Worm (Caenorhabditis elegans) whole organism, L3 larva: Measurements from ENCODE around the gene cpi-1.

Source experiments
- R02D3.7 ChIP-seq: fragments of 150-350 bp; optimal IDR thresholded peaks from 2 replicates; lab custom pipeline; 2014; ENCODE audit warnings: missing biosample characterization, missing genetic modification characterization
- ZK546.5 ChIP-seq: sonication (generic microtip); optimal IDR thresholded peaks from 2 replicates; lab custom pipeline; 2017; ENCODE audit warnings: missing biosample characterization, missing genetic modification characterization
- ama-1 ChIP-seq: fragments of 150-350 bp; optimal IDR thresholded peaks from 2 replicates; lab custom pipeline; 2018
- ceh-82 ChIP-seq: fragments of 150-350 bp; optimal IDR thresholded peaks from 2 replicates; lab custom pipeline; 2014; ENCODE audit warnings: missing biosample characterization, missing genetic modification characterization
- daf-12 ChIP-seq: fragments of 150-350 bp; optimal IDR thresholded peaks from 2 replicates; lab custom pipeline; 2014; ENCODE audit warnings: missing biosample characterization, missing genetic modification reagents, missing genetic modification characterization
- egl-27 ChIP-seq: sonication (generic microtip); optimal IDR thresholded peaks from 4 replicates; lab custom pipeline; 2017; ENCODE audit warnings: missing biosample characterization, missing genetic modification reagents, missing genetic modification characterization
- fkh-10 ChIP-seq: sonication (generic microtip); optimal IDR thresholded peaks from 2 replicates; lab custom pipeline; 2017; ENCODE audit warnings: missing biosample characterization, missing genetic modification reagents, missing genetic modification characterization
- nhr-23 ChIP-seq: fragments of 150-350 bp; optimal IDR thresholded peaks from 2 replicates; lab custom pipeline; 2014; ENCODE audit warnings: missing biosample characterization, missing genetic modification reagents, missing genetic modification characterization
- nhr-76 ChIP-seq: fragments of 150-350 bp; sonication (generic microtip); optimal IDR thresholded peaks from 5 replicates; lab custom pipeline; 2014; ENCODE audit warnings: missing biosample characterization, missing genetic modification characterization
- pha-4 ChIP-seq: fragments of 150-350 bp; optimal IDR thresholded peaks from 2 replicates; lab custom pipeline; 2014; ENCODE audit warnings: missing biosample characterization, missing genetic modification reagents, missing genetic modification characterization
- skn-1 ChIP-seq: fragments of 150-350 bp; optimal IDR thresholded peaks from 2 replicates; lab custom pipeline; 2014; ENCODE audit warnings: missing biosample characterization, missing genetic modification characterization
- snpc-4 ChIP-seq: fragments of 150-350 bp; optimal IDR thresholded peaks from 2 replicates; lab custom pipeline; 2014; ENCODE audit warnings: missing biosample characterization, missing genetic modification characterization
- unc-62 ChIP-seq: fragments of 150-350 bp; sonication (generic microtip); optimal IDR thresholded peaks from 4 replicates; lab custom pipeline; 2014; ENCODE audit warnings: missing biosample characterization, missing genetic modification reagents, missing genetic modification characterization
- zag-1 ChIP-seq: fragments of 150-350 bp; optimal IDR thresholded peaks from 2 replicates; lab custom pipeline; 2014; ENCODE audit warnings: missing biosample characterization, missing genetic modification characterization

ce11 chrIV:6064657-6065056 is 28.8 kb downstream of the cpi-1 start:
- no peak for TF ChIP-seq ZK546.5 (tag; lab: Kevin White, UChicago)
- no peak for TF ChIP-seq ama-1 (lab: Kevin White, UChicago)
- no peak for TF ChIP-seq nhr-76 (tag; lab: Kevin White, UChicago)
- TF ChIP-seq snpc-4 (tag; lab: Kevin White, UChicago), result no peak
- no peak for TF ChIP-seq skn-1
- TF ChIP-seq fkh-10 (GFP tag; lab: Kevin White, UChicago), result no peak
- TF ChIP-seq egl-27, result no peak
- TF ChIP-seq zag-1 (tag; lab: Kevin White, UChicago), result no peak
- no peak for TF ChIP-seq ceh-82 (tag; lab: Kevin White, UChicago)
- no peak for TF ChIP-seq unc-62
- no peak for TF ChIP-seq R02D3.7 (tag; lab: Kevin White, UChicago)
- no peak for TF ChIP-seq pha-4 (tag; lab: Kevin White, UChicago)
- no peak for TF ChIP-seq daf-12
- no peak for TF ChIP-seq nhr-23 (tag; lab: Kevin White, UChicago)
